Worm (Caenorhabditis elegans) whole organism, L4 larva: Measurements from ENCODE around the gene T01G1.4.

Source experiments
- D1046.2 ChIP-seq: fragments of 200-800 bp; sonication (Bioruptor generic); IDR thresholded peaks from 2 replicates; pipeline ENCODE4 v1.3.6; 2022; ENCODE audit warnings: missing genetic modification characterization, missing compliant biosample characterization
- F26F4.8 ChIP-seq: fragments of 200-800 bp; sonication (Bioruptor generic); conservative IDR thresholded peaks from 2 replicates; pipeline ENCODE4 v1.3.6; 2022; ENCODE audit warnings: missing genetic modification characterization, missing compliant biosample characterization
- T26A8.4 ChIP-seq: fragments of 200-800 bp; sonication (Bioruptor generic); IDR thresholded peaks from 2 replicates; pipeline ENCODE4 v1.3.6; 2022; ENCODE audit warnings: missing genetic modification characterization, missing compliant biosample characterization
- Y105C5A.15 ChIP-seq: fragments of 200-800 bp; sonication (Bioruptor generic); IDR thresholded peaks from 2 replicates; pipeline ENCODE4 v1.3.6; 2022; ENCODE audit warnings: missing genetic modification characterization, missing compliant biosample characterization
- Y5F2A.4 ChIP-seq: fragments of 200-800 bp; sonication (Bioruptor generic); optimal IDR thresholded peaks from 2 replicates; lab custom pipeline; 2018; ENCODE audit warnings: mild to moderate bottlenecking, missing genetic modification characterization, missing compliant biosample characterization
- Y75B8A.6 ChIP-seq: fragments of 200-800 bp; sonication (Bioruptor generic); IDR thresholded peaks from 2 replicates; pipeline ENCODE4 v1.3.6; 2022; ENCODE audit warnings: missing genetic modification reagents, missing genetic modification characterization, missing compliant biosample characterization
- ZK337.2 ChIP-seq: fragments of 200-800 bp; sonication (Bioruptor generic); IDR thresholded peaks from 2 replicates; pipeline ENCODE4 v1.3.6; 2022; ENCODE audit warnings: missing genetic modification reagents, missing genetic modification characterization, missing compliant biosample characterization
- ZK546.5 ChIP-seq, 2 experiments: sonication (generic microtip); optimal IDR thresholded peaks; 2 replicates each; lab custom pipeline; 2017; ENCODE audit warnings: missing biosample characterization in 2 of 2, missing genetic modification characterization in 2 of 2
- arid-1 ChIP-seq: fragments of 200-800 bp; sonication (Bioruptor generic); conservative IDR thresholded peaks from 2 replicates; pipeline ENCODE4 v1.3.6; 2022; ENCODE audit warnings: missing genetic modification reagents, missing genetic modification characterization, missing compliant biosample characterization
- ceh-32 ChIP-seq: sonication (generic microtip); optimal IDR thresholded peaks from 2 replicates; lab custom pipeline; 2016; ENCODE audit warnings: mild to moderate bottlenecking, missing genetic modification characterization, missing compliant biosample characterization; ENCODE audit not compliant: poor library complexity
- cey-2 ChIP-seq: sonication (generic microtip); optimal IDR thresholded peaks from 3 replicates; lab custom pipeline; 2017; ENCODE audit warnings: missing genetic modification characterization, mild to moderate bottlenecking, missing compliant biosample characterization, antibody characterized with exemption, borderline replicate concordance; ENCODE audit not compliant: insufficient read depth
- daf-16 ChIP-seq, 3 experiments: sonication (generic microtip); optimal IDR thresholded peaks; 2 replicates each; lab custom pipeline; 2016 to 2017; ENCODE audit warnings: missing genetic modification characterization in 3 of 3, missing genetic modification reagents in 3 of 3, mild to moderate bottlenecking in 2 of 3, missing compliant biosample characterization in 2 of 3, missing biosample characterization in 1 of 3, moderate library complexity in 1 of 3
- dmd-8 ChIP-seq: fragments of 200-800 bp; sonication (Bioruptor generic); IDR thresholded peaks from 2 replicates; pipeline ENCODE4 v1.3.6; 2022; ENCODE audit warnings: missing genetic modification characterization, missing compliant biosample characterization
- dpl-1 ChIP-seq: fragments of 150-350 bp; optimal IDR thresholded peaks from 2 replicates; lab custom pipeline; 2014; ENCODE audit warnings: missing biosample characterization, missing genetic modification reagents, missing genetic modification characterization
- duxl-1 ChIP-seq: sonication (generic microtip); optimal IDR thresholded peaks from 2 replicates; lab custom pipeline; 2016; ENCODE audit warnings: mild to moderate bottlenecking, missing genetic modification characterization, moderate library complexity, missing compliant biosample characterization; ENCODE audit not compliant: poor library complexity
- dve-1 ChIP-seq: sonication (generic microtip); optimal IDR thresholded peaks from 2 replicates; lab custom pipeline; 2017; ENCODE audit warnings: antibody characterized with exemption, mild to moderate bottlenecking, missing genetic modification characterization, missing compliant biosample characterization; ENCODE audit not compliant: insufficient read depth
- egl-27 ChIP-seq: sonication (generic microtip); optimal IDR thresholded peaks from 3 replicates; lab custom pipeline; 2017; ENCODE audit warnings: missing biosample characterization, missing genetic modification reagents, missing genetic modification characterization
- egl-43 ChIP-seq: fragments of 200-800 bp; sonication (Bioruptor generic); IDR thresholded peaks from 2 replicates; pipeline ENCODE4 v1.3.6; 2022; ENCODE audit warnings: missing genetic modification reagents, missing genetic modification characterization, missing compliant biosample characterization
- fkh-10 ChIP-seq: fragments of 150-350 bp; optimal IDR thresholded peaks from 2 replicates; lab custom pipeline; 2014; ENCODE audit warnings: missing biosample characterization, missing genetic modification reagents, missing genetic modification characterization
- gei-8 ChIP-seq: fragments of 200-800 bp; sonication (Bioruptor generic); optimal IDR thresholded peaks from 2 replicates; lab custom pipeline; 2018; ENCODE audit warnings: mild to moderate bottlenecking, missing genetic modification characterization, missing compliant biosample characterization
- hlh-11 ChIP-seq: fragments of 200-800 bp; sonication (Bioruptor generic); optimal IDR thresholded peaks from 2 replicates; lab custom pipeline; 2018; ENCODE audit warnings: mild to moderate bottlenecking, missing genetic modification characterization, missing compliant biosample characterization
- hmg-1.1 ChIP-seq: fragments of 200-800 bp; sonication (Bioruptor generic); IDR thresholded peaks from 2 replicates; pipeline ENCODE4 v1.3.6; 2022; ENCODE audit warnings: missing genetic modification reagents, missing genetic modification characterization, missing compliant biosample characterization
- lim-7 ChIP-seq: fragments of 200-800 bp; sonication (Bioruptor generic); IDR thresholded peaks from 2 replicates; pipeline ENCODE4 v1.3.6; 2022; ENCODE audit warnings: missing genetic modification characterization, missing compliant biosample characterization
- lin-13 ChIP-seq: fragments of 150-350 bp; optimal IDR thresholded peaks from 2 replicates; lab custom pipeline; 2014; ENCODE audit warnings: missing biosample characterization, missing genetic modification reagents, missing genetic modification characterization
- lin-15B ChIP-seq: fragments of 150-350 bp; sonication (generic microtip); optimal IDR thresholded peaks from 3 replicates; lab custom pipeline; 2014; ENCODE audit warnings: missing biosample characterization, missing genetic modification characterization
- lin-38 ChIP-seq: fragments of 200-800 bp; sonication (Bioruptor generic); IDR thresholded peaks from 2 replicates; pipeline ENCODE4 v1.3.6; 2022; ENCODE audit warnings: missing genetic modification reagents, missing genetic modification characterization, missing compliant biosample characterization
- lir-3 ChIP-seq: sonication (generic microtip); optimal IDR thresholded peaks from 2 replicates; lab custom pipeline; 2016; ENCODE audit warnings: mild to moderate bottlenecking, missing genetic modification characterization, missing compliant biosample characterization
- lsy-2 ChIP-seq, 2 experiments: fragments of 150-350 bp in 1 of 2; sonication (generic microtip) in 1 of 2; optimal IDR thresholded peaks; 2 replicates each; lab custom pipeline; 2014 to 2017; ENCODE audit warnings: missing biosample characterization in 2 of 2, missing genetic modification characterization in 2 of 2
- madf-5 ChIP-seq, 2 experiments: fragments of 200-800 bp; sonication (Bioruptor generic); IDR thresholded peaks; 2 replicates each; pipeline ENCODE4 v1.3.6; 2022; ENCODE audit warnings: missing compliant biosample characterization in 2 of 2, missing genetic modification characterization in 2 of 2
- madf-9 ChIP-seq: fragments of 200-800 bp; sonication (Bioruptor generic); conservative IDR thresholded peaks from 2 replicates; pipeline ENCODE4 v1.3.6; 2022; ENCODE audit warnings: missing genetic modification reagents, missing genetic modification characterization, missing compliant biosample characterization
- mdl-1 ChIP-seq, 2 experiments: fragments of 150-350 bp in 1 of 2; sonication (generic microtip) in 1 of 2; optimal IDR thresholded peaks; 2 replicates each; lab custom pipeline; 2014 to 2017; ENCODE audit warnings: missing biosample characterization in 2 of 2, missing genetic modification characterization in 2 of 2
- mep-1 ChIP-seq: fragments of 150-350 bp; sonication (generic microtip); optimal IDR thresholded peaks from 3 replicates; lab custom pipeline; 2014; ENCODE audit warnings: missing biosample characterization, missing genetic modification characterization
- mes-2 ChIP-seq: sonication (generic microtip); optimal IDR thresholded peaks from 2 replicates; lab custom pipeline; 2016; ENCODE audit warnings: missing genotype, mild to moderate bottlenecking, missing genetic modification characterization, missing compliant biosample characterization; ENCODE audit not compliant: poor library complexity, severe bottlenecking
- mxl-3 ChIP-seq: fragments of 200-800 bp; sonication (Bioruptor generic); optimal IDR thresholded peaks from 2 replicates; lab custom pipeline; 2018; ENCODE audit warnings: mild to moderate bottlenecking, missing genetic modification characterization, missing compliant biosample characterization
- nhr-102 ChIP-seq: sonication (generic microtip); optimal IDR thresholded peaks from 2 replicates; lab custom pipeline; 2016; ENCODE audit warnings: mild to moderate bottlenecking, missing genetic modification characterization, moderate library complexity, missing compliant biosample characterization
- nhr-111 ChIP-seq: fragments of 200-800 bp; sonication (Bioruptor generic); optimal IDR thresholded peaks from 2 replicates; lab custom pipeline; 2018; ENCODE audit warnings: mild to moderate bottlenecking, missing genetic modification characterization, missing compliant biosample characterization
- nhr-25 ChIP-seq: sonication (generic microtip); optimal IDR thresholded peaks from 2 replicates; lab custom pipeline; 2017; ENCODE audit warnings: missing genetic modification characterization, mild to moderate bottlenecking, missing compliant biosample characterization, antibody characterized with exemption, moderate library complexity, borderline replicate concordance; ENCODE audit not compliant: insufficient read depth
- nhr-28 ChIP-seq: fragments of 150-350 bp; optimal IDR thresholded peaks from 2 replicates; lab custom pipeline; 2014; ENCODE audit warnings: missing biosample characterization, missing genetic modification characterization
- nhr-42 ChIP-seq: fragments of 200-800 bp; sonication (Bioruptor generic); IDR thresholded peaks from 2 replicates; pipeline ENCODE4 v1.3.6; 2022; ENCODE audit warnings: missing genetic modification characterization, missing compliant biosample characterization
- nhr-48 ChIP-seq: sonication (generic microtip); optimal IDR thresholded peaks from 2 replicates; lab custom pipeline; 2016; ENCODE audit warnings: mild to moderate bottlenecking, missing genetic modification characterization, missing compliant biosample characterization
- nhr-76 ChIP-seq: fragments of 150-350 bp; optimal IDR thresholded peaks from 2 replicates; lab custom pipeline; 2014; ENCODE audit warnings: missing biosample characterization, missing genetic modification characterization
- spr-1 ChIP-seq: sonication (generic microtip); optimal IDR thresholded peaks from 2 replicates; lab custom pipeline; 2016; ENCODE audit warnings: mild to moderate bottlenecking, missing genetic modification characterization, missing compliant biosample characterization
- tag-97 ChIP-seq: fragments of 200-800 bp; sonication (Bioruptor generic); IDR thresholded peaks from 2 replicates; pipeline ENCODE4 v1.3.6; 2022; ENCODE audit warnings: missing genetic modification characterization, missing compliant biosample characterization
- unc-130 ChIP-seq: sonication (generic microtip); optimal IDR thresholded peaks from 2 replicates; lab custom pipeline; 2016; ENCODE audit warnings: missing genetic modification reagents, missing genetic modification characterization, missing compliant biosample characterization
- zag-1 ChIP-seq: fragments of 150-350 bp; optimal IDR thresholded peaks from 2 replicates; lab custom pipeline; 2014; ENCODE audit warnings: missing biosample characterization, missing genetic modification characterization
- zfp-2 ChIP-seq: sonication (generic microtip); optimal IDR thresholded peaks from 2 replicates; lab custom pipeline; 2016; ENCODE audit warnings: mild to moderate bottlenecking, missing genetic modification characterization, missing compliant biosample characterization
- zip-11 ChIP-seq: fragments of 200-800 bp; sonication (Bioruptor generic); IDR thresholded peaks from 2 replicates; pipeline ENCODE4 v1.3.6; 2022; ENCODE audit warnings: missing genetic modification characterization, missing compliant biosample characterization
- ztf-11 ChIP-seq: fragments of 150-350 bp; optimal IDR thresholded peaks from 2 replicates; lab custom pipeline; 2014; ENCODE audit warnings: missing biosample characterization, missing genetic modification characterization
- ztf-7 ChIP-seq: fragments of 150-350 bp; optimal IDR thresholded peaks from 2 replicates; lab custom pipeline; 2014; ENCODE audit warnings: missing biosample characterization, missing genetic modification characterization

Gene T01G1.4

DNA sequence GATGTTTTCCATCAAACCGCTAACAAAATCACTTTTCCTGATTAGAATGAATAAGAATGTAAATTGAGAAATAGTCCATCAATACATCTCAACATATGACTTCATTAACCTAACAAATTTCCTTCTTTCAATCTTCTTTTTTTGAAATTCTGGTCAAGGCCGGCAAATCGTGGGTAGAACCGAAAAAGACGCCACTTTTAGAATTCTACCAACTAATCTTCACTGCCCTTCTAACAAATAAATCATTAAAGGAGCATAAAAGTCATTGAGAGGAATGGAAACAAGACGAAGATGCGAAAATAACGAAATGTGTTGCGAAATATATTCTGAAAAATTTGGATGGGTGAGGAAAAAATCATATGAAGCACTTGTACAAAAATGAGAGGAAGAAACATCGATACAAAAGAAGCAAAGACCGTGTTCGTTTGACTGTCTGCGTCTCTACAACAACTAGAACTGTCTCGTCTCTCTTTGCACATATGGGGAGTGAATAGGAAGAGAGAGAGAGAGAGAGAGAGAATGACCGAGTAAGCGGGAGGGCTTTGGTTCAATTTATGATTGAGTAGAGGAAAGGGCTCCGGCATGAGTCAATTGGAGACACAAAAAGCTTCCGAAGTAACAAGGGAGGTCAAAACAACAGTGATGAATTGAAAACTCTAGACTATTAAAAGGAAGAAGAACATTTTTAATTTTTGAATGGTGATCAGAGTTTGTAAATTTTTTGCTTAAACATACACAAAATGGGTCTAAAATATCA lies 2.7 kb upstream of the T01G1.4 start (continued):
- TF ChIP-seq egl-43 (GFP tag; lab: Robert Waterston, UW) (no peak), mep-1 (tag; lab: Kevin White, UChicago) (peak; percentile 40), mxl-3 (GFP tag; lab: Kevin White, UChicago) (no peak), fkh-10 (GFP tag; lab: Kevin White, UChicago) (no peak), cey-2 (tag; lab: Kevin White, UChicago) (no peak), spr-1 (tag; lab: Kevin White, UChicago) (no peak), tag-97 (GFP tag; lab: Robert Waterston, UW) (no peak), dpl-1 (no peak), duxl-1 (tag; lab: Kevin White, UChicago) (no peak), nhr-42 (GFP tag; lab: Robert Waterston, UW) (no peak), F26F4.8 (GFP tag; lab: Robert Waterston, UW) (no peak), Y5F2A.4 (GFP tag; lab: Kevin White, UChicago) (no peak), dmd-8 (GFP tag; lab: Robert Waterston, UW) (no peak), hmg-1.1 (GFP tag; lab: Robert Waterston, UW) (peak; percentile 76), D1046.2 (no peak), nhr-28 (tag; lab: Kevin White, UChicago) (no peak), nhr-48 (tag; lab: Kevin White, UChicago) (no peak), lim-7 (no peak), unc-130 (GFP tag; lab: Kevin White, UChicago) (no peak), lin-13 (no peak), Y105C5A.15 (GFP tag; lab: Robert Waterston, UW) (no peak), lin-38 (GFP tag; lab: Robert Waterston, UW) (no peak), ztf-7 (tag; lab: Kevin White, UChicago) (no peak), lin-15B (tag; lab: Kevin White, UChicago) (no peak), T26A8.4 (GFP tag; lab: Robert Waterston, UW) (no peak), nhr-102 (tag; lab: Kevin White, UChicago) (no peak), zip-11 (no peak), ztf-11 (tag; lab: Kevin White, UChicago) (no peak), zfp-2 (no peak), madf-9 (GFP tag; lab: Robert Waterston, UW) (no peak), madf-5 (GFP tag; IDR thresholded peaks at IDR 0.05; lab: Robert Waterston, UW) (no peak), nhr-111 (GFP tag; lab: Kevin White, UChicago) (no peak), ZK337.2 (no peak), ZK546.5 (tag; optimal IDR thresholded peaks at IDR 0.05; lab: Kevin White, UChicago) (no peak), lsy-2 (tag; optimal IDR thresholded peaks at IDR 0.05; lab: Kevin White, UChicago) (peak in 1 of 2 experiments; percentile 38), egl-27 (tag; lab: Kevin White, UChicago) (no peak), gei-8 (no peak), Y75B8A.6 (GFP tag; lab: Robert Waterston, UW) (no peak), daf-16 (GFP tag; optimal IDR thresholded peaks at IDR 0.05; lab: Kevin White, UChicago) (no peak), daf-16 (tag; optimal IDR thresholded peaks at IDR 0.05; lab: Kevin White, UChicago) (peak; percentile 42), lir-3 (tag; lab: Kevin White, UChicago) (no peak), dve-1 (peak; percentile 58), zag-1 (tag; lab: Kevin White, UChicago) (no peak), mdl-1 (tag; optimal IDR thresholded peaks at IDR 0.05; lab: Kevin White, UChicago) (no peak), hlh-11 (tag; lab: Kevin White, UChicago) (peak; percentile 63), ceh-32 (no peak), nhr-76 (tag; lab: Kevin White, UChicago) (no peak), arid-1 (no peak), mes-2 (tag; lab: Kevin White, UChicago) (peak; percentile 31), nhr-25 (no peak)
